Worm (Caenorhabditis elegans) whole organism, L3 larva: Measurements from ENCODE around the gene scl-13.

Source experiments
- aly-2 ChIP-seq: fragments of 150-350 bp; optimal IDR thresholded peaks from 2 replicates; lab custom pipeline; 2014; ENCODE audit warnings: missing biosample characterization, missing genetic modification characterization
- daf-12 ChIP-seq: fragments of 150-350 bp; optimal IDR thresholded peaks from 2 replicates; lab custom pipeline; 2014; ENCODE audit warnings: missing biosample characterization, missing genetic modification reagents, missing genetic modification characterization
- fos-1 ChIP-seq: fragments of 150-350 bp; optimal IDR thresholded peaks from 2 replicates; lab custom pipeline; 2014; ENCODE audit warnings: missing biosample characterization, missing genetic modification characterization
- jun-1 ChIP-seq: fragments of 150-350 bp; optimal IDR thresholded peaks from 2 replicates; lab custom pipeline; 2014; ENCODE audit warnings: missing biosample characterization, missing genetic modification reagents, missing genetic modification characterization
- lin-39 ChIP-seq: fragments of 150-350 bp; optimal IDR thresholded peaks from 2 replicates; lab custom pipeline; 2018; ENCODE audit warnings: missing biosample characterization, missing genetic modification reagents, missing genetic modification characterization
- nfya-1 ChIP-seq: sonication (generic microtip); optimal IDR thresholded peaks from 2 replicates; lab custom pipeline; 2017; ENCODE audit warnings: missing genetic modification characterization, mild to moderate bottlenecking, missing compliant biosample characterization, antibody characterized with exemption, moderate library complexity; ENCODE audit not compliant: insufficient read depth
- nhr-28 ChIP-seq: fragments of 150-350 bp; optimal IDR thresholded peaks from 2 replicates; lab custom pipeline; 2014; ENCODE audit warnings: missing biosample characterization, missing genetic modification characterization
- pha-4 ChIP-seq: fragments of 150-350 bp; optimal IDR thresholded peaks from 2 replicates; lab custom pipeline; 2014; ENCODE audit warnings: missing biosample characterization, missing genetic modification reagents, missing genetic modification characterization
- pqm-1 ChIP-seq: fragments of 150-350 bp; optimal IDR thresholded peaks from 2 replicates; lab custom pipeline; 2017; ENCODE audit warnings: missing biosample characterization, missing genetic modification characterization, inconsistent platforms
- skn-1 ChIP-seq: fragments of 150-350 bp; optimal IDR thresholded peaks from 2 replicates; lab custom pipeline; 2014; ENCODE audit warnings: missing biosample characterization, missing genetic modification characterization
- unc-39 ChIP-seq: sonication (generic microtip); optimal IDR thresholded peaks from 4 replicates; lab custom pipeline; 2017; ENCODE audit warnings: missing biosample characterization, missing genetic modification characterization
- unc-62 ChIP-seq: fragments of 150-350 bp; sonication (generic microtip); optimal IDR thresholded peaks from 4 replicates; lab custom pipeline; 2014; ENCODE audit warnings: missing biosample characterization, missing genetic modification reagents, missing genetic modification characterization
- ztf-11 ChIP-seq: fragments of 150-350 bp; optimal IDR thresholded peaks from 2 replicates; lab custom pipeline; 2014; ENCODE audit warnings: missing biosample characterization, missing genetic modification characterization

ce11 chrV:3790424-3790823 lies 21.0 kb downstream of the scl-13 start:
- TF ChIP-seq skn-1 (tag; lab: Kevin White, UChicago) (no peak), daf-12 (tag; lab: Kevin White, UChicago) (no peak), jun-1 (tag; lab: Kevin White, UChicago) (no peak), fos-1 (tag; lab: Kevin White, UChicago) (no peak), nfya-1 (tag; lab: Kevin White, UChicago) (no peak), lin-39 (no peak), unc-39 (tag; lab: Kevin White, UChicago) (no peak), aly-2 (no peak), ztf-11 (tag; lab: Kevin White, UChicago) (no peak), pqm-1 (tag; lab: Kevin White, UChicago) (no peak), pha-4 (tag; lab: Kevin White, UChicago) (no peak), unc-62 (no peak), nhr-28 (tag; lab: Kevin White, UChicago) (no peak)
